ENCODE assay signal across 1 fruit fly cellular context in genomic region chr2L:20494423-20495052, dm6.
TF ChIP-seq lines count a peak whose summit lies in the region.

CG34007 (plus strand) TSS chr2L:20495030.

TF ChIP-seq in whole organism, embryonic, 481 proteins besides CTCF, POLR2A, EP300 and RAD21 (continued from another document and continues in another):
- TF ChIP-seq CG7839 (tag; optimal IDR thresholded peaks at IDR 0.05; lab: Kevin White, UChicago) (peak; percentile 93), grau (tag; optimal IDR thresholded peaks at IDR 0.05; lab: Kevin White, UChicago) (peak; percentile 100), CG7556 (GFP tag; optimal IDR thresholded peaks at IDR 0.05; lab: Kevin White, UChicago) (peak; percentile 90), Opbp (GFP tag; IDR thresholded peaks at IDR 0.05; lab: Robert Waterston, UW; ENCODE audit: partially characterized antibody) (peak; percentile 35; the same call in 1 of the 3 replicates), Rfx (GFP tag; IDR thresholded peaks at IDR 0.05; lab: Robert Waterston, UW) (peak; percentile 27; the same call in 1 of the 2 replicates), CG10321 (GFP tag; IDR thresholded peaks at IDR 0.05; lab: Robert Waterston, UW) (no peak), oc (tag; optimal IDR thresholded peaks at IDR 0.05; lab: Kevin White, UChicago) (peak; percentile 86), CG30431 (GFP tag; optimal IDR thresholded peaks at IDR 0.05; lab: Kevin White, UChicago) (peak; percentile 65), CG18764 (GFP tag; optimal IDR thresholded peaks at IDR 0.05; lab: Kevin White, UChicago) (peak; percentile 27), croc (GFP tag; conservative IDR thresholded peaks at IDR 0.05; lab: Robert Waterston, UW) (peak; percentile 81), sima (GFP tag; optimal IDR thresholded peaks at IDR 0.05; lab: Kevin White, UChicago) (no peak), Stat92E (GFP tag; optimal IDR thresholded peaks at IDR 0.05; lab: Kevin White, UChicago) (peak in 1 of 3 experiments; percentile 89), run (tag; optimal IDR thresholded peaks at IDR 0.05; lab: Kevin White, UChicago) (peak; percentile 73), Poxn (GFP tag; IDR thresholded peaks at IDR 0.05; lab: Robert Waterston, UW) (no peak), so (GFP tag; IDR thresholded peaks at IDR 0.05; lab: Robert Waterston, UW) (peak; percentile 62; the same call in 1 of the 3 replicates), Meics (GFP tag; optimal IDR thresholded peaks at IDR 0.05; lab: Kevin White, UChicago) (peak; percentile 41), slbo (GFP tag; IDR thresholded peaks at IDR 0.05; lab: Robert Waterston, UW) (peak; percentile 66), wor (GFP tag; IDR thresholded peaks at IDR 0.05; lab: Robert Waterston, UW) (peak; percentile 69), dm (GFP tag; optimal IDR thresholded peaks at IDR 0.05; lab: Kevin White, UChicago) (no peak), D19B (GFP tag; optimal IDR thresholded peaks at IDR 0.05; lab: Kevin White, UChicago) (no peak), CG10147 (GFP tag; optimal IDR thresholded peaks at IDR 0.05; lab: Kevin White, UChicago) (peak; percentile 72), CG14710 (tag; optimal IDR thresholded peaks at IDR 0.05; lab: Kevin White, UChicago) (peak; percentile 93), Hr78 (GFP tag; optimal IDR thresholded peaks at IDR 0.05; lab: Kevin White, UChicago) (peak in 1 of 2 experiments; percentile 86), CG6791 (GFP tag; IDR thresholded peaks at IDR 0.05; lab: Robert Waterston, UW; ENCODE audit: partially characterized antibody) (no peak), CG32772 (GFP tag; IDR thresholded peaks at IDR 0.05; lab: Robert Waterston, UW) (peak; percentile 75), eve (GFP tag; optimal IDR thresholded peaks at IDR 0.05; lab: Kevin White, UChicago) (no peak), peb (GFP tag; IDR thresholded peaks at IDR 0.05; lab: Robert Waterston, UW) (no peak; the same call in 1 of the 2 replicates), CG14860 (GFP tag; IDR thresholded peaks at IDR 0.05; lab: Robert Waterston, UW; ENCODE audit: partially characterized antibody) (no peak), h (optimal IDR thresholded peaks at IDR 0.05; lab: Kevin White, UChicago) (no peak), klu (GFP tag; IDR thresholded peaks at IDR 0.05; lab: Robert Waterston, UW) (peak; percentile 32; the same call in 1 of the 2 replicates), CHES-1-like (GFP tag; optimal IDR thresholded peaks at IDR 0.05; lab: Kevin White, UChicago) (no peak), CG11093 (GFP tag; IDR thresholded peaks at IDR 0.05; lab: Robert Waterston, UW) (peak; percentile 48; the same call in 1 of the 3 replicates), sc (optimal IDR thresholded peaks at IDR 0.05; lab: Kevin White, UChicago) (no peak), sc (GFP tag; optimal IDR thresholded peaks at IDR 0.05; lab: Kevin White, UChicago) (peak; percentile 86), Doc3 (GFP tag; IDR thresholded peaks at IDR 0.05; lab: Robert Waterston, UW; ENCODE audit: partially characterized antibody) (no peak), D (optimal IDR thresholded peaks at IDR 0.05; lab: Kevin White, UChicago) (no peak), D (GFP tag; optimal IDR thresholded peaks at IDR 0.05; lab: Kevin White, UChicago) (peak; percentile 85), CG10654 (GFP tag; optimal IDR thresholded peaks at IDR 0.05; lab: Kevin White, UChicago) (peak; percentile 43), CG15073 (GFP tag; optimal IDR thresholded peaks at IDR 0.05; lab: Kevin White, UChicago) (peak; percentile 3), gt (GFP tag; IDR thresholded peaks at IDR 0.05; lab: Robert Waterston, UW) (peak; percentile 32; the same call in 1 of the 2 replicates), CG12744 (GFP tag; optimal IDR thresholded peaks at IDR 0.05; lab: Kevin White, UChicago) (no peak), tio (GFP tag; optimal IDR thresholded peaks at IDR 0.05; lab: Kevin White, UChicago) (peak; percentile 46), CG4707 (GFP tag; optimal IDR thresholded peaks at IDR 0.05; lab: Kevin White, UChicago) (peak; percentile 1), CG3847 (GFP tag; IDR thresholded peaks at IDR 0.05; lab: Robert Waterston, UW) (peak; percentile 61; the same call in 1 of the 2 replicates), Dbx (GFP tag; IDR thresholded peaks at IDR 0.05; lab: Robert Waterston, UW) (no peak), CG8359 (GFP tag; optimal IDR thresholded peaks at IDR 0.05; lab: Kevin White, UChicago; ENCODE audit: borderline replicate concordance) (peak; percentile 50), lov (optimal IDR thresholded peaks at IDR 0.05; lab: Kevin White, UChicago) (no peak), lov (GFP tag; IDR thresholded peaks at IDR 0.05; lab: Robert Waterston, UW) (0 out of 3 replicates have a peak, but pooled peaks have one; percentile 49), ase (GFP tag; IDR thresholded peaks at IDR 0.05; lab: Robert Waterston, UW) (peak; percentile 52; the same call in 2 of the 3 replicates), H2.0 (GFP tag; IDR thresholded peaks at IDR 0.05; lab: Robert Waterston, UW) (0 out of 2 replicates have a peak, but pooled peaks have one; percentile 39), btn (GFP tag; optimal IDR thresholded peaks at IDR 0.05; lab: Kevin White, UChicago) (no peak), pita (GFP tag; optimal IDR thresholded peaks at IDR 0.05; lab: Kevin White, UChicago) (peak; percentile 65), CG1832 (GFP tag; optimal IDR thresholded peaks at IDR 0.05; lab: Kevin White, UChicago) (no peak), CG4360 (GFP tag; IDR thresholded peaks at IDR 0.05; lab: Robert Waterston, UW) (peak; percentile 44; the same call in 1 of the 2 replicates), CG10462 (GFP tag; optimal IDR thresholded peaks at IDR 0.05; lab: Kevin White, UChicago) (peak; percentile 25), CoRest (tag; optimal IDR thresholded peaks at IDR 0.05; lab: Kevin White, UChicago) (peak; percentile 95), CG14965 (GFP tag; optimal IDR thresholded peaks at IDR 0.05; lab: Kevin White, UChicago; ENCODE audit: borderline replicate concordance) (no peak), CG8478 (optimal IDR thresholded peaks at IDR 0.05; lab: Kevin White, UChicago) (no peak), hb (GFP tag; IDR thresholded peaks at IDR 0.05; lab: Robert Waterston, UW; ENCODE audit: partially characterized antibody) (no peak), lmd (GFP tag; IDR thresholded peaks at IDR 0.05; lab: Robert Waterston, UW) (peak; percentile 84), CG8281 (tag; optimal IDR thresholded peaks at IDR 0.05; lab: Kevin White, UChicago) (peak; percentile 33), pfk (GFP tag; optimal IDR thresholded peaks at IDR 0.05; lab: Kevin White, UChicago) (no peak), sim (GFP tag; IDR thresholded peaks at IDR 0.05; lab: Robert Waterston, UW) (peak; percentile 63; the same call in 1 of the 2 replicates), CG2712 (tag; optimal IDR thresholded peaks at IDR 0.05; lab: Kevin White, UChicago) (peak; percentile 96), chinmo (GFP tag; IDR thresholded peaks at IDR 0.05; lab: Robert Waterston, UW; ENCODE audit: partially characterized antibody) (peak; percentile 58; the same call in 1 of the 4 replicates), CG18599 (GFP tag; optimal IDR thresholded peaks at IDR 0.05; lab: Kevin White, UChicago) (peak; percentile 51), unpg (GFP tag; optimal IDR thresholded peaks at IDR 0.05; lab: Kevin White, UChicago) (peak; percentile 90), CG1529 (GFP tag; optimal IDR thresholded peaks at IDR 0.05; lab: Kevin White, UChicago) (peak; percentile 76), CG1233 (GFP tag; optimal IDR thresholded peaks at IDR 0.05; lab: Kevin White, UChicago) (peak; percentile 48), NC2α (GFP tag; optimal IDR thresholded peaks at IDR 0.05; lab: Kevin White, UChicago) (no peak), Chrac-16 (GFP tag; optimal IDR thresholded peaks at IDR 0.05; lab: Kevin White, UChicago) (peak; percentile 68), fd102C (GFP tag; optimal IDR thresholded peaks at IDR 0.05; lab: Kevin White, UChicago) (no peak), ac (GFP tag; optimal IDR thresholded peaks at IDR 0.05; lab: Kevin White, UChicago) (peak; percentile 25), gsb (GFP tag; IDR thresholded peaks at IDR 0.05; lab: Robert Waterston, UW) (no peak), zen2 (GFP tag; IDR thresholded peaks at IDR 0.05; lab: Robert Waterston, UW; ENCODE audit: partially characterized antibody) (peak; percentile 45; the same call in 2 of the 3 replicates), hkb (optimal IDR thresholded peaks at IDR 0.05; lab: Kevin White, UChicago) (no peak), hkb (GFP tag; IDR thresholded peaks at IDR 0.05; lab: Robert Waterston, UW) (peak; percentile 76), ewg (GFP tag; optimal IDR thresholded peaks at IDR 0.05; lab: Kevin White, UChicago) (peak; percentile 70), nerfin-1 (tag; optimal IDR thresholded peaks at IDR 0.05; lab: Kevin White, UChicago) (peak; percentile 85), crp (GFP tag; optimal IDR thresholded peaks at IDR 0.05; lab: Kevin White, UChicago) (peak in 1 of 2 experiments; percentile 32), CG1603 (tag; optimal IDR thresholded peaks at IDR 0.05; lab: Kevin White, UChicago) (peak; percentile 34), fd3F (GFP tag; optimal IDR thresholded peaks at IDR 0.05; lab: Kevin White, UChicago) (peak; percentile 45), repo (GFP tag; optimal IDR thresholded peaks at IDR 0.05; lab: Kevin White, UChicago) (no peak), CG10959 (GFP tag; IDR thresholded peaks at IDR 0.05; lab: Robert Waterston, UW) (peak; percentile 60), CG30020 (tag; optimal IDR thresholded peaks at IDR 0.05; lab: Kevin White, UChicago) (peak; percentile 83), prd (optimal IDR thresholded peaks at IDR 0.05; lab: Kevin White, UChicago) (no peak), prd (GFP tag; IDR thresholded peaks at IDR 0.05; lab: Robert Waterston, UW) (peak; percentile 75; the same call in 1 of the 3 replicates), Dfd (GFP tag; optimal IDR thresholded peaks at IDR 0.05; lab: Kevin White, UChicago) (no peak), onecut (GFP tag; IDR thresholded peaks at IDR 0.05; lab: Robert Waterston, UW) (peak; percentile 69), Gug (GFP tag; IDR thresholded peaks at IDR 0.05; lab: Robert Waterston, UW) (peak; percentile 39; the same call in 2 of the 4 replicates), CG4854 (GFP tag; optimal IDR thresholded peaks at IDR 0.05; lab: Kevin White, UChicago) (no peak), Hr3 (GFP tag; optimal IDR thresholded peaks at IDR 0.05; lab: Kevin White, UChicago) (peak; percentile 83), lola (GFP tag; optimal IDR thresholded peaks at IDR 0.05; lab: Kevin White, UChicago) (peak in 1 of 3 experiments; percentile 98), Deaf1 (tag; optimal IDR thresholded peaks at IDR 0.05; lab: Kevin White, UChicago) (peak; percentile 60), ttk (GFP tag; IDR thresholded peaks at IDR 0.05; lab: Robert Waterston, UW) (peak; percentile 87), Eip74EF (GFP tag; optimal IDR thresholded peaks at IDR 0.05; lab: Kevin White, UChicago) (peak in 1 of 2 experiments; percentile 91), CG3163 (GFP tag; optimal IDR thresholded peaks at IDR 0.05; lab: Kevin White, UChicago) (peak; percentile 29), CG31388 (GFP tag; optimal IDR thresholded peaks at IDR 0.05; lab: Kevin White, UChicago) (no peak), stc (GFP tag; IDR thresholded peaks at IDR 0.05; lab: Robert Waterston, UW) (peak; percentile 25; the same call in 1 of the 2 replicates), CG12942 (GFP tag; optimal IDR thresholded peaks at IDR 0.05; lab: Kevin White, UChicago) (peak; percentile 37), tgo (GFP tag; IDR thresholded peaks at IDR 0.05; lab: Robert Waterston, UW) (peak; percentile 81), CG10209 (GFP tag; optimal IDR thresholded peaks at IDR 0.05; lab: Kevin White, UChicago) (peak; percentile 76), CG32767 (GFP tag; IDR thresholded peaks at IDR 0.05; lab: Robert Waterston, UW) (peak; percentile 80), CG34422 (GFP tag; IDR thresholded peaks at IDR 0.05; lab: Robert Waterston, UW) (peak; percentile 72; the same call in 2 of the 3 replicates), CG7372 (GFP tag; IDR thresholded peaks at IDR 0.05; lab: Robert Waterston, UW) (no peak), CG13894 (tag; optimal IDR thresholded peaks at IDR 0.05; lab: Kevin White, UChicago) (no peak), sob (GFP tag; IDR thresholded peaks at IDR 0.05; lab: Robert Waterston, UW) (no peak; the same call in 1 of the 2 replicates), CG34376 (GFP tag; optimal IDR thresholded peaks at IDR 0.05; lab: Kevin White, UChicago) (no peak), Sox100B (GFP tag; optimal IDR thresholded peaks at IDR 0.05; lab: Kevin White, UChicago) (peak; percentile 91), CG15601 (tag; optimal IDR thresholded peaks at IDR 0.05; lab: Kevin White, UChicago) (peak; percentile 94), ap (GFP tag; IDR thresholded peaks at IDR 0.05; lab: Robert Waterston, UW) (peak; percentile 70), CG18011 (GFP tag; optimal IDR thresholded peaks at IDR 0.05; lab: Kevin White, UChicago) (no peak), gem (tag; optimal IDR thresholded peaks at IDR 0.05; lab: Kevin White, UChicago) (peak; percentile 97), CG3281 (GFP tag; optimal IDR thresholded peaks at IDR 0.05; lab: Kevin White, UChicago) (peak; percentile 27), Fer3 (tag; optimal IDR thresholded peaks at IDR 0.05; lab: Kevin White, UChicago) (peak; percentile 41), CG10431 (GFP tag; optimal IDR thresholded peaks at IDR 0.05; lab: Kevin White, UChicago) (peak; percentile 87), CG11247 (GFP tag; IDR thresholded peaks at IDR 0.05; lab: Robert Waterston, UW) (peak; percentile 38; the same call in 1 of the 2 replicates), CG9817 (tag; optimal IDR thresholded peaks at IDR 0.05; lab: Kevin White, UChicago) (peak; percentile 63), Scr (GFP tag; IDR thresholded peaks at IDR 0.05; lab: Robert Waterston, UW; ENCODE audit: partially characterized antibody) (no peak), kah (GFP tag; optimal IDR thresholded peaks at IDR 0.05; lab: Kevin White, UChicago) (peak; percentile 71), bowl (GFP tag; IDR thresholded peaks at IDR 0.05; lab: Robert Waterston, UW) (no peak), CG1602 (GFP tag; optimal IDR thresholded peaks at IDR 0.05; lab: Kevin White, UChicago) (peak; percentile 72), Aef1 (GFP tag; IDR thresholded peaks at IDR 0.05; lab: Robert Waterston, UW) (peak; percentile 66), CG9437 (GFP tag; optimal IDR thresholded peaks at IDR 0.05; lab: Kevin White, UChicago) (peak; percentile 83), CG7271 (tag; optimal IDR thresholded peaks at IDR 0.05; lab: Kevin White, UChicago) (peak; percentile 54), Ssrp (tag; optimal IDR thresholded peaks at IDR 0.05; lab: Kevin White, UChicago) (peak; percentile 95), tll (GFP tag; optimal IDR thresholded peaks at IDR 0.05; lab: Kevin White, UChicago) (no peak), Hey (tag; optimal IDR thresholded peaks at IDR 0.05; lab: Kevin White, UChicago) (no peak)
